Worm (Caenorhabditis elegans) whole organism, late embryonic: ENCODE results near the gene sos-1.

Source experiments
- K09A11.1 ChIP-seq: sonication (generic microtip); optimal IDR thresholded peaks from 2 replicates; lab custom pipeline; 2017; ENCODE audit warnings: antibody characterized with exemption, mild to moderate bottlenecking, missing genetic modification characterization, missing compliant biosample characterization; ENCODE audit not compliant: insufficient read depth
- T23F11.4 ChIP-seq: fragments of 200-800 bp; sonication (Bioruptor generic); optimal IDR thresholded peaks from 2 replicates; lab custom pipeline; 2018; ENCODE audit warnings: mild to moderate bottlenecking, missing genetic modification characterization, missing compliant biosample characterization
- ahr-1 ChIP-seq: sonication (generic microtip); optimal IDR thresholded peaks from 2 replicates; lab custom pipeline; 2016; ENCODE audit warnings: missing genetic modification characterization, missing compliant biosample characterization
- ama-1 ChIP-seq: fragments of 150-350 bp; optimal IDR thresholded peaks from 2 replicates; lab custom pipeline; 2014
- ceh-14 ChIP-seq: sonication (generic microtip); optimal IDR thresholded peaks from 2 replicates; lab custom pipeline; 2016; ENCODE audit warnings: missing genotype, missing genetic modification characterization, missing compliant biosample characterization
- ceh-19 ChIP-seq: fragments of 200-800 bp; sonication (Bioruptor generic); optimal IDR thresholded peaks from 2 replicates; lab custom pipeline; 2018; ENCODE audit warnings: mild to moderate bottlenecking, missing genetic modification characterization, missing compliant biosample characterization
- ceh-22 ChIP-seq: sonication (generic microtip); optimal IDR thresholded peaks from 2 replicates; lab custom pipeline; 2017; ENCODE audit warnings: missing biosample characterization, missing genetic modification characterization
- ceh-24 ChIP-seq: sonication (generic microtip); optimal IDR thresholded peaks from 2 replicates; lab custom pipeline; 2016; ENCODE audit warnings: mild to moderate bottlenecking, missing genetic modification characterization, missing compliant biosample characterization
- ceh-30 ChIP-seq: fragments of 150-350 bp; optimal IDR thresholded peaks from 2 replicates; lab custom pipeline; 2014; ENCODE audit warnings: missing biosample characterization, missing genetic modification characterization
- ceh-31 ChIP-seq: sonication (generic microtip); optimal IDR thresholded peaks from 2 replicates; lab custom pipeline; 2016; ENCODE audit warnings: missing genetic modification characterization, missing compliant biosample characterization
- ceh-34 ChIP-seq: sonication (generic microtip); optimal IDR thresholded peaks from 2 replicates; lab custom pipeline; 2016; ENCODE audit warnings: mild to moderate bottlenecking, missing genetic modification characterization, missing compliant biosample characterization
- ceh-45 ChIP-seq: fragments of 200-800 bp; sonication (Bioruptor generic); IDR thresholded peaks from 2 replicates; pipeline ENCODE4 v1.3.6; 2022; ENCODE audit warnings: missing genetic modification reagents, missing genetic modification characterization, missing compliant biosample characterization
- che-1 ChIP-seq: sonication (generic microtip); optimal IDR thresholded peaks from 2 replicates; lab custom pipeline; 2016; ENCODE audit warnings: mild to moderate bottlenecking, missing genetic modification characterization, missing compliant biosample characterization
- dmd-4 ChIP-seq: sonication (generic microtip); optimal IDR thresholded peaks from 2 replicates; lab custom pipeline; 2016; ENCODE audit warnings: borderline replicate concordance, missing genetic modification characterization, missing compliant biosample characterization
- dve-1 ChIP-seq: sonication (generic microtip); optimal IDR thresholded peaks from 2 replicates; lab custom pipeline; 2017; ENCODE audit warnings: antibody characterized with exemption, mild to moderate bottlenecking, missing genetic modification characterization, missing compliant biosample characterization
- eyg-1 ChIP-seq: sonication (generic microtip); optimal IDR thresholded peaks from 2 replicates; lab custom pipeline; 2016; ENCODE audit warnings: missing genotype, missing genetic modification characterization, missing compliant biosample characterization
- hlh-13 ChIP-seq: fragments of 200-800 bp; sonication (Bioruptor generic); optimal IDR thresholded peaks from 2 replicates; lab custom pipeline; 2018; ENCODE audit warnings: mild to moderate bottlenecking, missing genetic modification characterization, missing compliant biosample characterization
- hlh-15 ChIP-seq: sonication (generic microtip); optimal IDR thresholded peaks from 2 replicates; lab custom pipeline; 2016; ENCODE audit warnings: missing genetic modification characterization, missing compliant biosample characterization
- hlh-30 ChIP-seq: sonication (generic microtip); optimal IDR thresholded peaks from 2 replicates; lab custom pipeline; 2017; ENCODE audit warnings: antibody characterized with exemption, missing genetic modification characterization, missing compliant biosample characterization; ENCODE audit not compliant: insufficient read depth
- hlh-6 ChIP-seq: sonication (generic microtip); optimal IDR thresholded peaks from 2 replicates; lab custom pipeline; 2016; ENCODE audit warnings: missing genotype, missing genetic modification characterization, missing compliant biosample characterization
- madf-2 ChIP-seq: sonication (generic microtip); optimal IDR thresholded peaks from 2 replicates; lab custom pipeline; 2017; ENCODE audit warnings: missing genetic modification characterization, missing compliant biosample characterization
- mec-3 ChIP-seq: sonication (generic microtip); optimal IDR thresholded peaks from 2 replicates; lab custom pipeline; 2016; ENCODE audit warnings: borderline replicate concordance, missing genetic modification characterization, missing compliant biosample characterization
- nfya-1 ChIP-seq: sonication (generic microtip); optimal IDR thresholded peaks from 2 replicates; lab custom pipeline; 2017; ENCODE audit warnings: missing genetic modification characterization, mild to moderate bottlenecking, missing compliant biosample characterization, antibody characterized with exemption, moderate library complexity
- pax-1 ChIP-seq: fragments of 150-350 bp; optimal IDR thresholded peaks from 2 replicates; lab custom pipeline; 2014; ENCODE audit warnings: missing biosample characterization, missing genetic modification characterization
- pqm-1 ChIP-seq: sonication (generic microtip); optimal IDR thresholded peaks from 2 replicates; lab custom pipeline; 2016; ENCODE audit warnings: missing genetic modification characterization, missing compliant biosample characterization
- pros-1 ChIP-seq: fragments of 150-350 bp; optimal IDR thresholded peaks from 2 replicates; lab custom pipeline; 2014; ENCODE audit warnings: missing biosample characterization, missing genetic modification reagents, missing genetic modification characterization
- ref-2 ChIP-seq: sonication (generic microtip); optimal IDR thresholded peaks from 2 replicates; lab custom pipeline; 2016; ENCODE audit warnings: missing genetic modification characterization, missing compliant biosample characterization
- sdc-2 ChIP-seq: sonication (generic microtip); optimal IDR thresholded peaks from 2 replicates; lab custom pipeline; 2016; ENCODE audit warnings: missing genotype, missing genetic modification characterization, missing compliant biosample characterization
- sox-4 ChIP-seq: sonication (generic microtip); optimal IDR thresholded peaks from 2 replicates; lab custom pipeline; 2017; ENCODE audit warnings: mild to moderate bottlenecking, missing genetic modification characterization, inconsistent platforms, missing compliant biosample characterization
- unc-3 ChIP-seq, 2 experiments: fragments of 200-800 bp in 1 of 2; sonication (Bioruptor generic) in 1 of 2; sonication (generic microtip) in 1 of 2; conservative IDR thresholded peaks in 1 of 2; optimal IDR thresholded peaks in 1 of 2; 2 replicates each; pipeline versions ENCODE4 v1.3.6 to Lab custom; 2016 to 2022; ENCODE audit warnings: missing compliant biosample characterization in 2 of 2, missing genetic modification characterization in 2 of 2, missing genetic modification reagents in 1 of 2
- unc-42 ChIP-seq: sonication (generic microtip); optimal IDR thresholded peaks from 2 replicates; lab custom pipeline; 2016; ENCODE audit warnings: missing genotype, missing genetic modification characterization, missing compliant biosample characterization
- unc-55 ChIP-seq: sonication (generic microtip); optimal IDR thresholded peaks from 2 replicates; lab custom pipeline; 2017; ENCODE audit warnings: missing biosample characterization, missing genetic modification reagents, missing genetic modification characterization
- unc-86 ChIP-seq: sonication (generic microtip); optimal IDR thresholded peaks from 2 replicates; lab custom pipeline; 2016; ENCODE audit warnings: missing genetic modification characterization, missing compliant biosample characterization

sos-1 gene

DNA sequence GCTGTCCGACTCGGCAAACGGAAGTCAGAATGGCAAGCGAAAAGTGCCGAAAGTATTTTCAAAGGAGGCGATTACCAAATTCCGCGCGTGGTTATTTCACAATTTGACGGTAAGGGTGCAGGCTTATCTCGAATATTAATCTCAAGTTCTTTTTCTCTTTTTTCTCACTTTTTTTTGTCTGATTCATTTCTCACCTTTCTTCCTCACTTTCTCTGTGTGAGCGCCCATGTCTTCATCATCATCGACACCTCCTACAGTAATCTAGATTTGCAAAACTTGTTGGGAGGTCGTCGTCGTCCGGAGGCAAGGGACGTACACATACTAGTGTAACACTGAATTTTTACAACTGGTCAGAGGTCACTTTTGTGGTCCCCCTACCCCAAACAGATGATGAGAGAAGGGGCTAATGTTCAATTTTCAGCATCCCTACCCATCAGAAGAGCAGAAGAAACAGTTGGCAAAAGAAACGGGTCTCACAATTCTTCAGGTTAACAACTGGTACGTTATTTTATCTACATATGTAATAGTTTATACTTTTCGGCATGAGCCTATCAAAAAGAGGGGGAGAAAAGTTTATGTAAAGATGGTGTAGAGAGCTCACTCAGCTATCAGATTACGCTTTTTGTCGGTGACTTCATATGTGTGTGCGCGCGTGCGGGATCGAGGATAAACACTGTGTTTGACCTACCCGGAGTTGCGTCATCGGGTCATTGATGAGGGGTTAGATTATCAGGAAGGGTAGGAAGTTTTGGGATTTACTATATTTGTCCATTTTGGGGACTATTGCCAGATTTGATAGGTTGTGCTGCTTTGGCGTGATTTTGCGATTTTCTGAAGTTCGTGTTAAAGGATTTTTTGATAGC lies 43.5 kb downstream of the sos-1 start:
- TF ChIP-seq hlh-30 (tag; lab: Kevin White, UChicago) (no peak), ceh-34 (tag; lab: Kevin White, UChicago) (peak; percentile 60), pqm-1 (tag; lab: Kevin White, UChicago) (no peak)

DNA sequence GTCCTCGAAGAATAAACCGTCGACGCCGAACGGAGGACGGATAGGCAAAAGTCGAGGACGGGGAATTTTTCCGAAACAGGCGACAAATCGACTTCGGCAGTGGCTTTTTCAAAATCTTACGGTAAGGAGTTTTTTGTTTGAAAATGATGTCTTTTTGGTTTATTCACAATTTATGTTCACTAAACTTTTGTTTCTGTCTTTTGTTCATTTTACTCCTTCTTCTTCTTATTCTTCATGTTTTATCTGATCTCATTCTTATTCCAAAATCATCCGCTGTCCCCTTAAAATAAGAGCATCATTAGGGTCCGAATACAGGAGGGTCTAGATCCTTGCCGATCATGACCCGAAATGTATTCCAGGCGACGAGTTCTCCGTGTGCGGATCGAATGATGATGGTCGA lies 44.1 kb downstream of the sos-1 start:
- TF ChIP-seq hlh-13 (GFP tag; lab: Kevin White, UChicago) (no peak), mec-3 (no peak), ref-2 (no peak)

DNA sequence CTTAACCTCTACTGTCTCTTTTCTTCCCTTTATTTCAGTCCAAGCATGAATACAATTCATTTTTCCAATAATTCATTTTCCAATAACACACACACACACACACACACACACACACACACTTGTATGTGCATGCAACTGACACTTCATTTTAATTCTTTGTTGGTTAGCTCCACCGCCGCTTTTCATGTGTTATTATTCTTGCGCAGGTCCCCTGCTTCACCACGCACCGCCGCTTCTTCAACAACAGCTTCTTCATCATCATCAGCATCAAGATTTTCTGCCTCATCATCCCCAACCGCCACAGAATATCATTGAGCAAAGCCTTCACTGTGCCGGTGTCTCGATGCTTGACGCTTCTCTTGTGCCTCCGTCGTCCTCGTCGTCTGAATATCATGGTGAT lies 44.6 kb downstream of the sos-1 start:
- TF ChIP-seq ceh-14 (tag; lab: Kevin White, UChicago) (no peak), T23F11.4 (GFP tag; lab: Kevin White, UChicago) (no peak), ama-1 (lab: Kevin White, UChicago) (no peak), unc-42 (tag; lab: Kevin White, UChicago) (no peak), eyg-1 (tag; lab: Kevin White, UChicago) (no peak), hlh-30 (tag; lab: Kevin White, UChicago) (no peak), unc-55 (no peak), ceh-30 (tag; lab: Kevin White, UChicago) (no peak), sdc-2 (no peak), ref-2 (no peak), ceh-45 (no peak), ceh-22 (tag; lab: Kevin White, UChicago) (no peak)
- TF ChIP-seq, all 69 proteins: peak for 0

DNA sequence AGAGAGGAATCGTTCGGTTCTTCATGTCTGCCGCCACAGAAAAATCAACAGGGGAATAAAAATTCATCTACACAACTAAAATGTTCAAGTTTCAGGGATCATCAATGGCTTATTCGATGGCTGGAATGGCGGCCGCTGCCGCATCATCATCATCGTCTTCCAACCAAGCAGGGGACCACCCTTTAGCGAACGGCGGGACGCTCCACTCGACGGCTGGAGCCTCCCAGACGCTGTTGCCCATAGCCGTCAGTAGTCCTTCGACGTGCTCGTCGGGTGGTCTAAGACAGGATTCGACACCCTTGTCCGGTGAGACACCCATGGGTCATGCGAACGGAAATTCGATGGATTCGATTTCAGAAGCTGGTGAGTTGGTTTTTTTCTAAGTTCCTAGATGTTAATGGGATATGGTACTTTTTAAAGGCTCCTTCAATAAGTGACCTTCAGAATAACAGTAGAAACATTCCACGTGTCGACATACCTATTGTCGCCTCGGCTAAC lies 45.2 kb downstream of the sos-1 start:
- TF ChIP-seq eyg-1 (tag; lab: Kevin White, UChicago): no peak
- no peak for TF ChIP-seq unc-3 (GFP tag; conservative IDR thresholded peaks at IDR 0.05; lab: Robert Waterston, UW)
- no peak for TF ChIP-seq unc-3 (tag; optimal IDR thresholded peaks at IDR 0.05; lab: Kevin White, UChicago)
- TF ChIP-seq che-1 (tag; lab: Kevin White, UChicago): no peak
- TF ChIP-seq madf-2: no peak
- TF ChIP-seq unc-86 (tag; lab: Kevin White, UChicago): no peak
- TF ChIP-seq ceh-24 (tag; lab: Kevin White, UChicago): no peak
- no peak for TF ChIP-seq dmd-4 (tag; lab: Kevin White, UChicago)
- TF ChIP-seq hlh-15 (tag; lab: Kevin White, UChicago): no peak
- no peak for TF ChIP-seq nfya-1 (tag; lab: Kevin White, UChicago)
- TF ChIP-seq unc-42 (tag; lab: Kevin White, UChicago): no peak
- no peak for TF ChIP-seq unc-55
- no peak for TF ChIP-seq pax-1 (tag; lab: Kevin White, UChicago)
- TF ChIP-seq hlh-6 (tag; lab: Kevin White, UChicago): no peak
- no peak for TF ChIP-seq ahr-1 (tag; lab: Kevin White, UChicago)
- no peak for TF ChIP-seq dve-1 (tag; lab: Kevin White, UChicago)
- TF ChIP-seq ceh-19 (GFP tag; lab: Kevin White, UChicago): no peak
- TF ChIP-seq pros-1: no peak
- TF ChIP-seq sox-4 (tag; lab: Kevin White, UChicago): no peak
- TF ChIP-seq ceh-31 (tag; lab: Kevin White, UChicago): no peak
- no peak for TF ChIP-seq K09A11.1 (tag; lab: Kevin White, UChicago)
